Fruit fly (Drosophila melanogaster) whole organism, pupa: ENCODE measurements around the gene Cse1.

Source experiments
- CG13204 ChIP-seq: fragments of 200-800 bp; sonication (Bioruptor generic); optimal IDR thresholded peaks from 2 replicates; lab custom pipeline; 2018; ENCODE audit warnings: missing biosample characterization, mild to moderate bottlenecking, missing genetic modification characterization, moderate library complexity
- CG14655 ChIP-seq: fragments of 200-800 bp; sonication (Bioruptor generic); optimal IDR thresholded peaks from 3 replicates; lab custom pipeline; 2017; ENCODE audit warnings: mild to moderate bottlenecking, missing biosample characterization, missing genetic modification reagents, missing genetic modification characterization
- CG15710 ChIP-seq: fragments of 200-800 bp; sonication (Bioruptor generic); optimal IDR thresholded peaks from 2 replicates; lab custom pipeline; 2018; ENCODE audit warnings: missing biosample characterization, mild to moderate bottlenecking, missing genetic modification characterization, moderate library complexity
- CG17806 ChIP-seq: fragments of 200-800 bp; sonication (Bioruptor generic); optimal IDR thresholded peaks from 2 replicates; lab custom pipeline; 2018; ENCODE audit warnings: missing biosample characterization, mild to moderate bottlenecking, missing genetic modification characterization, moderate library complexity
- CG32121 ChIP-seq: fragments of 200-800 bp; sonication (Bioruptor generic); IDR thresholded peaks from 2 replicates; pipeline ENCODE4 v1.3.6; 2022; ENCODE audit warnings: missing biosample characterization, missing genetic modification characterization
- CG34367 ChIP-seq: fragments of 200-800 bp; sonication (Bioruptor generic); optimal IDR thresholded peaks from 2 replicates; lab custom pipeline; 2018; ENCODE audit warnings: missing biosample characterization, mild to moderate bottlenecking, missing genetic modification characterization
- CG8159 ChIP-seq: fragments of 200-800 bp; sonication (Bioruptor generic); optimal IDR thresholded peaks from 3 replicates; lab custom pipeline; 2018; ENCODE audit warnings: missing biosample characterization, mild to moderate bottlenecking, missing genetic modification characterization, moderate library complexity
- CG8301 ChIP-seq: fragments of 200-800 bp; sonication (Bioruptor generic); optimal IDR thresholded peaks from 2 replicates; lab custom pipeline; 2018; ENCODE audit warnings: missing biosample characterization, mild to moderate bottlenecking, missing genetic modification characterization
- CG9948 ChIP-seq: fragments of 200-800 bp; sonication (Bioruptor generic); optimal IDR thresholded peaks from 2 replicates; lab custom pipeline; 2018; ENCODE audit warnings: missing biosample characterization, mild to moderate bottlenecking, missing genetic modification characterization, moderate library complexity
- EcR ChIP-seq: fragments of 200-800 bp; sonication (Bioruptor generic); optimal IDR thresholded peaks from 3 replicates; lab custom pipeline; 2019; ENCODE audit warnings: missing biosample characterization, missing genetic modification characterization, mild to moderate bottlenecking, moderate library complexity, missing genetic modification reagents
- Pif1B ChIP-seq: fragments of 200-800 bp; sonication (Bioruptor generic); optimal IDR thresholded peaks from 3 replicates; lab custom pipeline; 2016; ENCODE audit warnings: missing biosample characterization, missing genetic modification characterization
- fd96Ca ChIP-seq: fragments of 200-800 bp; sonication (Bioruptor generic); IDR thresholded peaks from 3 replicates; pipeline ENCODE4 v1.3.6; 2022; ENCODE audit warnings: missing biosample characterization, missing genetic modification characterization
- gl ChIP-seq: fragments of 200-800 bp; sonication (Bioruptor generic); optimal IDR thresholded peaks from 2 replicates; lab custom pipeline; 2018; ENCODE audit warnings: missing biosample characterization, mild to moderate bottlenecking, missing genetic modification characterization

DNA sequence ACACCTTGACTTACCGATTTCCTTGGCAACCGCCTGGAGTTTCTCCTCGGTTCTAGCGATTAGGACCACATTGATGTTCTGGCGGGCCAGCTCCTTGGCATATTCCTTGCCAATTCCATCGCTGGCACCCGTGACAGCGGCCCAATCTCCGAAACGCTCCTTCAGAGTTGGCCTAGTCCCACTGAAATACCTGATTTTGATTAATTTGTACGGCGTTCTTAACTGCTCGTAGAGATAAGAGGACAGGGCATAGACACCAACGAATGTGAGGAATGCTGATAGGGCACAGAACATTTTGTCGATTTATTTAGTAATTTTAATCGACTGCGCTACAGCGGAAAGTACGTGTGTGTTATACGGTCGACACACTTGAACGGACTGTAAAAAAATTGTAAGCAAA is 36.1 kb upstream of the Cse1 start, which contains the start of gene CG6012:
- TF ChIP-seq CG14655 (no peak), CG8159 (tag; lab: Kevin White, UChicago) (no peak), CG15710 (no peak), CG34367 (no peak), CG9948 (tag; lab: Kevin White, UChicago) (no peak), CG13204 (no peak), CG17806 (no peak), Pif1B (GFP tag; lab: Kevin White, UChicago) (no peak), EcR (GFP tag; lab: Kevin White, UChicago) (no peak), gl (tag; lab: Kevin White, UChicago) (no peak), fd96Ca (GFP tag; lab: Robert Waterston, UW) (no peak), CG8301 (tag; lab: Kevin White, UChicago) (no peak), CG32121 (no peak)
